Worm (Caenorhabditis elegans) whole organism, late embryonic: Measurements from ENCODE around the gene srx-59.

Source experiments
- K02D7.2 ChIP-seq: sonication (generic microtip); optimal IDR thresholded peaks from 2 replicates; lab custom pipeline; 2017; ENCODE audit warnings: mild to moderate bottlenecking, missing genetic modification characterization, missing compliant biosample characterization
- ahr-1 ChIP-seq: sonication (generic microtip); optimal IDR thresholded peaks from 2 replicates; lab custom pipeline; 2016; ENCODE audit warnings: missing genetic modification characterization, missing compliant biosample characterization
- ama-1 ChIP-seq: fragments of 150-350 bp; optimal IDR thresholded peaks from 2 replicates; lab custom pipeline; 2014
- ceh-24 ChIP-seq: sonication (generic microtip); optimal IDR thresholded peaks from 2 replicates; lab custom pipeline; 2016; ENCODE audit warnings: mild to moderate bottlenecking, missing genetic modification characterization, missing compliant biosample characterization
- ceh-45 ChIP-seq: fragments of 200-800 bp; sonication (Bioruptor generic); IDR thresholded peaks from 2 replicates; pipeline ENCODE4 v1.3.6; 2022; ENCODE audit warnings: missing genetic modification reagents, missing genetic modification characterization, missing compliant biosample characterization
- dve-1 ChIP-seq: sonication (generic microtip); optimal IDR thresholded peaks from 2 replicates; lab custom pipeline; 2017; ENCODE audit warnings: antibody characterized with exemption, mild to moderate bottlenecking, missing genetic modification characterization, missing compliant biosample characterization
- eyg-1 ChIP-seq: sonication (generic microtip); optimal IDR thresholded peaks from 2 replicates; lab custom pipeline; 2016; ENCODE audit warnings: missing genotype, missing genetic modification characterization, missing compliant biosample characterization
- fkh-10 ChIP-seq: fragments of 150-350 bp; optimal IDR thresholded peaks from 2 replicates; lab custom pipeline; 2014; ENCODE audit warnings: missing biosample characterization, missing genetic modification reagents, missing genetic modification characterization
- gmeb-2 ChIP-seq: sonication (generic microtip); optimal IDR thresholded peaks from 2 replicates; lab custom pipeline; 2016; ENCODE audit warnings: missing genetic modification characterization, inconsistent platforms, missing compliant biosample characterization
- pros-1 ChIP-seq: fragments of 150-350 bp; optimal IDR thresholded peaks from 2 replicates; lab custom pipeline; 2014; ENCODE audit warnings: missing biosample characterization, missing genetic modification reagents, missing genetic modification characterization
- sox-4 ChIP-seq: sonication (generic microtip); optimal IDR thresholded peaks from 2 replicates; lab custom pipeline; 2017; ENCODE audit warnings: mild to moderate bottlenecking, missing genetic modification characterization, inconsistent platforms, missing compliant biosample characterization
- unc-3 ChIP-seq, 2 experiments: fragments of 200-800 bp in 1 of 2; sonication (Bioruptor generic) in 1 of 2; sonication (generic microtip) in 1 of 2; conservative IDR thresholded peaks in 1 of 2; optimal IDR thresholded peaks in 1 of 2; 2 replicates each; pipeline versions ENCODE4 v1.3.6 to Lab custom; 2016 to 2022; ENCODE audit warnings: missing compliant biosample characterization in 2 of 2, missing genetic modification characterization in 2 of 2, missing genetic modification reagents in 1 of 2

DNA sequence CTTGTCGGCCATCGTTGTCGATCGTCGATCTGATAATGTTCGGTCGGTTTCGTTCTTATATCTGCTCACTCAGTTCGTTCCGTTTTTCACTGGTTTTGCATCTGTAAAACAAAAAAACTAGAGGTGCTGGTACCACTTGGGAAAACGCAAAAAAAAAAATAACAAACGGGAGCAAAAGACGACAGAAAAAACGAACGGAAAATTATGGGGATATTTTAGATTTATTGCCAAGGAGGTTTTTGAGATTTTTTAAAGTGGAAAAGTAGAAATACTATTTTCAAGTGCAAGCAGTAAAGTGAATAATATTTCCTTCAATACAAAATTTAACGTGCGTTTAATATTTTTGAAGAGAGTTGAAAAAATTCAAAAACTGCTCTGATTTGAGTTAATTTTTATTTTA lies 42.7 kb upstream of the srx-59 start, which contains the start of gene unc-68:
- TF ChIP-seq fkh-10 (GFP tag; lab: Kevin White, UChicago) = no peak
- no peak for TF ChIP-seq eyg-1 (tag; lab: Kevin White, UChicago)
- no peak for TF ChIP-seq ceh-45 (GFP tag; lab: Robert Waterston, UW)
- TF ChIP-seq gmeb-2 (tag; lab: Kevin White, UChicago) = no peak
- TF ChIP-seq K02D7.2 (tag; lab: Kevin White, UChicago) = no peak
- TF ChIP-seq ceh-24 (tag; lab: Kevin White, UChicago) = no peak
- TF ChIP-seq ama-1 = no peak
- no peak for TF ChIP-seq ahr-1 (tag; lab: Kevin White, UChicago)
- TF ChIP-seq sox-4 = no peak
- no peak for TF ChIP-seq dve-1 (tag; lab: Kevin White, UChicago)
- no peak for TF ChIP-seq unc-3 (GFP tag; conservative IDR thresholded peaks at IDR 0.05; lab: Robert Waterston, UW)
- TF ChIP-seq unc-3 (tag; optimal IDR thresholded peaks at IDR 0.05; lab: Kevin White, UChicago) = no peak
- no peak for TF ChIP-seq pros-1 (tag; lab: Kevin White, UChicago)
